Fruit fly (Drosophila melanogaster) whole organism, embryonic: Measurements from ENCODE around the gene TwdlL.

Experiments used
- CG10274 ChIP-seq: fragments of 200-800 bp; sonication (Bioruptor generic); optimal IDR thresholded peaks from 3 replicates; lab custom pipeline; 2017; ENCODE audit warnings: missing biosample characterization, mild to moderate bottlenecking, missing genetic modification characterization
- CG10431 ChIP-seq: fragments of 200-800 bp; sonication (Bioruptor generic); optimal IDR thresholded peaks from 3 replicates; lab custom pipeline; 2018; ENCODE audit warnings: missing biosample characterization, mild to moderate bottlenecking, missing genetic modification characterization
- CG11085 ChIP-seq: fragments of 200-800 bp; sonication (Bioruptor generic); IDR thresholded peaks from 2 replicates; pipeline ENCODE4 v1.3.6; 2022; ENCODE audit warnings: missing biosample characterization, missing genetic modification characterization
- CG11504 ChIP-seq: fragments of 200-800 bp; sonication (Bioruptor generic); optimal IDR thresholded peaks from 3 replicates; lab custom pipeline; 2019; ENCODE audit warnings: missing biosample characterization, mild to moderate bottlenecking, missing genetic modification characterization, moderate library complexity
- CG13123 ChIP-seq: fragments of 200-800 bp; sonication (Bioruptor generic); optimal IDR thresholded peaks from 2 replicates; lab custom pipeline; 2016; ENCODE audit warnings: missing biosample characterization, missing genetic modification characterization
- CG13424 ChIP-seq: fragments of 200-800 bp; sonication (Bioruptor generic); optimal IDR thresholded peaks from 2 replicates; lab custom pipeline; 2019; ENCODE audit warnings: missing biosample characterization, mild to moderate bottlenecking, missing genetic modification characterization, moderate library complexity
- CG14667 ChIP-seq: fragments of 200-800 bp; sonication (Bioruptor generic); IDR thresholded peaks from 2 replicates; pipeline ENCODE4 v1.3.6; 2022; ENCODE audit warnings: missing biosample characterization, missing genetic modification characterization
- CG14860 ChIP-seq: fragments of 200-800 bp; sonication (Bioruptor generic); IDR thresholded peaks from 3 replicates; pipeline ENCODE4 v1.3.6; 2022; ENCODE audit warnings: missing biosample characterization, missing genetic modification characterization; ENCODE audit not compliant: partially characterized antibody
- CG15269 ChIP-seq: fragments of 200-800 bp; sonication (Bioruptor generic); optimal IDR thresholded peaks from 2 replicates; lab custom pipeline; 2018; ENCODE audit warnings: missing biosample characterization, mild to moderate bottlenecking, missing genetic modification characterization, moderate library complexity
- CG1647 ChIP-seq: fragments of 200-800 bp; sonication (Bioruptor generic); optimal IDR thresholded peaks from 3 replicates; lab custom pipeline; 2016; ENCODE audit warnings: missing biosample characterization, missing genetic modification characterization
- CG17186 ChIP-seq: fragments of 200-800 bp; sonication (Bioruptor generic); optimal IDR thresholded peaks from 3 replicates; lab custom pipeline; 2017; ENCODE audit warnings: missing biosample characterization, missing genetic modification reagents, missing genetic modification characterization
- CG18011 ChIP-seq: fragments of 200-800 bp; sonication (Bioruptor generic); optimal IDR thresholded peaks from 2 replicates; lab custom pipeline; 2017; ENCODE audit warnings: missing biosample characterization, missing genetic modification characterization, mild to moderate bottlenecking, moderate library complexity, missing genotype
- CG30403 ChIP-seq: fragments of 200-800 bp; sonication (Bioruptor generic); optimal IDR thresholded peaks from 3 replicates; lab custom pipeline; 2016; ENCODE audit warnings: missing biosample characterization, missing genetic modification characterization
- CG3065 ChIP-seq: fragments of 200-800 bp; sonication (Bioruptor generic); optimal IDR thresholded peaks from 2 replicates; lab custom pipeline; 2016; ENCODE audit warnings: missing biosample characterization, missing genetic modification characterization
- CG31224 ChIP-seq: fragments of 200-800 bp; sonication (Bioruptor generic); IDR thresholded peaks from 2 replicates; pipeline ENCODE4 v1.3.6; 2022; ENCODE audit warnings: missing biosample characterization, missing genetic modification characterization
- CG3847 ChIP-seq: fragments of 200-800 bp; sonication (Bioruptor generic); IDR thresholded peaks from 2 replicates; pipeline ENCODE4 v1.3.6; 2022; ENCODE audit warnings: missing biosample characterization, missing genetic modification characterization
- CG4404 ChIP-seq: fragments of 200-800 bp; sonication (Bioruptor generic); IDR thresholded peaks from 2 replicates; pipeline ENCODE4 v1.3.6; 2022; ENCODE audit warnings: missing biosample characterization, missing genetic modification characterization
- CG6272 ChIP-seq: fragments of 200-800 bp; sonication (Bioruptor generic); IDR thresholded peaks from 2 replicates; pipeline ENCODE4 v1.3.6; 2022; ENCODE audit warnings: missing biosample characterization, missing genetic modification characterization
- CG6813 ChIP-seq: fragments of 200-800 bp; sonication (Bioruptor generic); optimal IDR thresholded peaks from 2 replicates; lab custom pipeline; 2017; ENCODE audit warnings: missing biosample characterization, missing genetic modification characterization, mild to moderate bottlenecking, moderate library complexity, missing genetic modification reagents
- Camta ChIP-seq: fragments of 200-800 bp; sonication (Bioruptor generic); optimal IDR thresholded peaks from 2 replicates; lab custom pipeline; 2016; ENCODE audit warnings: missing biosample characterization, missing genetic modification characterization
- CkIIα-i1 ChIP-seq: fragments of 200-800 bp; sonication (Bioruptor generic); IDR thresholded peaks from 2 replicates; pipeline ENCODE4 v1.3.6; 2022; ENCODE audit warnings: missing biosample characterization, missing genetic modification characterization
- Dll ChIP-seq: fragments of 200-800 bp; sonication (Bioruptor generic); IDR thresholded peaks from 4 replicates; pipeline ENCODE4 v1.3.6; 2022; ENCODE audit warnings: missing biosample characterization, missing genetic modification characterization; ENCODE audit not compliant: partially characterized antibody
- Dref ChIP-seq: fragments of 200-800 bp; sonication (Bioruptor generic); IDR thresholded peaks from 2 replicates; pipeline ENCODE4 v1.3.6; 2022; ENCODE audit warnings: missing biosample characterization, missing genetic modification characterization
- Gug ChIP-seq: fragments of 200-800 bp; sonication (Bioruptor generic); IDR thresholded peaks from 4 replicates; pipeline ENCODE4 v1.3.6; 2022; ENCODE audit warnings: missing biosample characterization, missing genetic modification characterization
- HLH3B ChIP-seq: fragments of 200-800 bp; sonication (Bioruptor generic); IDR thresholded peaks from 2 replicates; pipeline ENCODE4 v1.3.6; 2022; ENCODE audit warnings: missing biosample characterization, missing genetic modification characterization
- Lhr ChIP-seq: fragments of 200-800 bp; sonication (Bioruptor generic); optimal IDR thresholded peaks from 3 replicates; lab custom pipeline; 2017; ENCODE audit warnings: mild to moderate bottlenecking, missing biosample characterization, missing genetic modification reagents, missing genetic modification characterization
- Mes4 ChIP-seq: fragments of 200-800 bp; sonication (Bioruptor generic); optimal IDR thresholded peaks from 2 replicates; lab custom pipeline; 2016; ENCODE audit warnings: missing biosample characterization, missing genetic modification characterization
- PHDP ChIP-seq: fragments of 200-800 bp; sonication (Bioruptor generic); optimal IDR thresholded peaks from 3 replicates; lab custom pipeline; 2018; ENCODE audit warnings: missing biosample characterization, mild to moderate bottlenecking, missing genetic modification characterization, moderate library complexity
- Trl ChIP-seq, 3 experiments: fragments of >200 bp in 2 of 3; fragments of 200-800 bp in 1 of 3; sonication (Bioruptor generic) in 1 of 3; optimal IDR thresholded peaks; 2 replicates in 1 of 3; 3 replicates in 2 of 3; lab custom pipeline; 2016 to 2017; ENCODE audit warnings: missing biosample characterization in 1 of 3, missing genetic modification characterization in 1 of 3
- Xrp1 ChIP-seq: fragments of 200-800 bp; sonication (Bioruptor generic); IDR thresholded peaks from 2 replicates; pipeline ENCODE4 v1.3.6; 2022; ENCODE audit warnings: missing biosample characterization, missing genetic modification characterization
- ab ChIP-seq: fragments of 200-800 bp; sonication (Bioruptor generic); optimal IDR thresholded peaks from 2 replicates; lab custom pipeline; 2016; ENCODE audit warnings: missing biosample characterization, missing genetic modification characterization
- ap ChIP-seq: fragments of 200-800 bp; sonication (Bioruptor generic); IDR thresholded peaks from 2 replicates; pipeline ENCODE4 v1.3.6; 2022; ENCODE audit warnings: missing biosample characterization, missing genetic modification characterization
- bab2 ChIP-seq: fragments of 200-800 bp; sonication (Bioruptor generic); optimal IDR thresholded peaks from 2 replicates; lab custom pipeline; 2016; ENCODE audit warnings: missing biosample characterization, missing genetic modification characterization
- esg ChIP-seq: fragments of 200-800 bp; sonication (Bioruptor generic); conservative IDR thresholded peaks from 2 replicates; pipeline ENCODE4 v1.3.6; 2022; ENCODE audit warnings: missing biosample characterization, missing genetic modification characterization
- ewg ChIP-seq: fragments of 200-800 bp; sonication (Bioruptor generic); optimal IDR thresholded peaks from 3 replicates; lab custom pipeline; 2017; ENCODE audit warnings: mild to moderate bottlenecking, missing biosample characterization, missing genetic modification reagents, missing genetic modification characterization
- ftz-f1 ChIP-seq: fragments of 200-800 bp; sonication (Bioruptor generic); optimal IDR thresholded peaks from 2 replicates; lab custom pipeline; 2016; ENCODE audit warnings: missing biosample characterization, missing genetic modification characterization
- gcm2 ChIP-seq: fragments of 200-800 bp; sonication (Bioruptor generic); optimal IDR thresholded peaks from 2 replicates; lab custom pipeline; 2016; ENCODE audit warnings: missing biosample characterization, missing genetic modification characterization
- gsb ChIP-seq: fragments of 200-800 bp; sonication (Bioruptor generic); IDR thresholded peaks from 2 replicates; pipeline ENCODE4 v1.3.6; 2022; ENCODE audit warnings: missing biosample characterization, missing genetic modification characterization
- otp ChIP-seq: fragments of 200-800 bp; sonication (Bioruptor generic); IDR thresholded peaks from 3 replicates; pipeline ENCODE4, ENCODE4 v1.3.6; 2022; ENCODE audit warnings: missing biosample characterization, missing genetic modification characterization
- pan ChIP-seq, 4 experiments: fragments of >200 bp in 3 of 4; fragments of 200-800 bp in 1 of 4; sonication (Bioruptor generic) in 1 of 4; optimal IDR thresholded peaks in 3 of 4; IDR thresholded peaks in 1 of 4; 2 replicates each; pipeline versions ENCODE4 v1.3.6 to Lab custom; 2017 to 2022; ENCODE audit warnings: missing biosample characterization in 2 of 4, missing genetic modification characterization in 2 of 4, mixed read lengths in 1 of 4
- pros ChIP-seq: fragments of 200-800 bp; sonication (Bioruptor generic); optimal IDR thresholded peaks from 3 replicates; lab custom pipeline; 2019; ENCODE audit warnings: missing biosample characterization, mild to moderate bottlenecking, missing genetic modification characterization, moderate library complexity
- salm ChIP-seq: fragments of 200-800 bp; sonication (Bioruptor generic); optimal IDR thresholded peaks from 2 replicates; lab custom pipeline; 2018; ENCODE audit warnings: missing biosample characterization, mild to moderate bottlenecking, missing genetic modification characterization
- sc ChIP-seq, 3 experiments: fragments of >200 bp in 2 of 3; fragments of 200-800 bp in 1 of 3; sonication (Bioruptor generic) in 1 of 3; optimal IDR thresholded peaks; 2 replicates in 2 of 3; 3 replicates in 1 of 3; lab custom pipeline; 2017; ENCODE audit warnings: mild to moderate bottlenecking in 1 of 3, missing biosample characterization in 1 of 3, missing genetic modification characterization in 1 of 3, missing genetic modification reagents in 1 of 3
- schlank ChIP-seq: fragments of 200-800 bp; sonication (Bioruptor generic); optimal IDR thresholded peaks from 2 replicates; lab custom pipeline; 2018; ENCODE audit warnings: missing biosample characterization, mild to moderate bottlenecking, missing genetic modification characterization
- scrt ChIP-seq: fragments of 200-800 bp; sonication (Bioruptor generic); optimal IDR thresholded peaks from 2 replicates; lab custom pipeline; 2018; ENCODE audit warnings: missing biosample characterization, mild to moderate bottlenecking, missing genetic modification characterization, moderate library complexity
- sna ChIP-seq: fragments of 200-800 bp; sonication (Bioruptor generic); IDR thresholded peaks from 2 replicates; pipeline ENCODE4 v1.3.6; 2022; ENCODE audit warnings: missing biosample characterization, missing genetic modification characterization; ENCODE audit not compliant: partially characterized antibody
- so ChIP-seq: fragments of 200-800 bp; sonication (Bioruptor generic); IDR thresholded peaks from 3 replicates; pipeline ENCODE4 v1.3.6; 2022; ENCODE audit warnings: missing biosample characterization, missing genetic modification characterization
- tio ChIP-seq: fragments of 200-800 bp; sonication (Bioruptor generic); optimal IDR thresholded peaks from 2 replicates; lab custom pipeline; 2017; ENCODE audit warnings: missing biosample characterization, missing genetic modification characterization, inconsistent platforms
- tup ChIP-seq: fragments of 200-800 bp; sonication (Bioruptor generic); optimal IDR thresholded peaks from 2 replicates; lab custom pipeline; 2016; ENCODE audit warnings: missing biosample characterization, mild to moderate bottlenecking, missing genetic modification characterization, moderate library complexity

The TwdlL gene

DNA sequence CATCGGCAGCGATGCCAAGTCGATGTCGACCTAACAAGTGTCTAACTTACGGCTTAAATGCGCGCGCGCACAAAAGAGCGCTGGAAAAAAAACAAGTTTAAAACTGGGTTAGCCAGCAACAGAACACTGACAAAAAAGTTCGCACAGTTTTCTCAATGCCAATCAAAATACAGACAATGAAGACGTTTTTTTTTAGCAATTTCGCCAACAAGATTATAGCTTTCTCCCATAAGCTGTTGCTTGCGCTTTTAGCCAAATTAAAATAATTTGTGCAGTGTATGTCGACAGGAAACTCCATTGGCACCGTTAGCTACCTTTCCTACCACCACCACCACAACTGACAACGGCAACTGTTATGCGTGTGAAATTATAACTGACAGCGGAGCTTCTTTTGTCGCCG is 29.1 kb upstream of the TwdlL start (continued):
- TF ChIP-seq bab2 (peak; percentile 48), tio (no peak), CG11085 (GFP tag; lab: Robert Waterston, UW) (no peak), CG14667 (GFP tag; lab: Robert Waterston, UW) (peak; percentile 54), CG10431 (GFP tag; lab: Kevin White, UChicago) (no peak), HLH3B (GFP tag; lab: Robert Waterston, UW) (peak; percentile 80), CG30403 (GFP tag; lab: Kevin White, UChicago) (peak; percentile 66), CG13123 (GFP tag; lab: Kevin White, UChicago) (no peak), Camta (peak; percentile 46), Mes4 (GFP tag; lab: Kevin White, UChicago) (peak; percentile 19), tup (no peak), sna (GFP tag; lab: Robert Waterston, UW) (no peak), ftz-f1 (GFP tag; lab: Kevin White, UChicago) (no peak), CG10274 (GFP tag; lab: Kevin White, UChicago) (no peak), Xrp1 (GFP tag; lab: Robert Waterston, UW) (no peak; the same call in 1 of the 2 replicates), CG3065 (no peak), CkIIα-i1 (0 out of 2 replicates have a peak, but pooled peaks have one; percentile 46), scrt (GFP tag; lab: Kevin White, UChicago) (peak; percentile 46), gsb (GFP tag; lab: Robert Waterston, UW) (0 out of 2 replicates have a peak, but pooled peaks have one; percentile 17), CG6272 (GFP tag; lab: Robert Waterston, UW) (peak; percentile 25; the same call in 1 of the 2 replicates), ewg (GFP tag; lab: Kevin White, UChicago) (peak; percentile 51), otp (GFP tag; lab: Robert Waterston, UW) (no peak), Lhr (GFP tag; lab: Kevin White, UChicago) (no peak), so (GFP tag; lab: Robert Waterston, UW) (0 out of 3 replicates have a peak, but pooled peaks have one; percentile 54), CG17186 (no peak), ab (GFP tag; lab: Kevin White, UChicago) (no peak), Trl (optimal IDR thresholded peaks at IDR 0.05; lab: Kevin White, UChicago) (no peak), Trl (GFP tag; optimal IDR thresholded peaks at IDR 0.05; lab: Kevin White, UChicago) (peak; percentile 41), CG15269 (peak; percentile 56), salm (tag; lab: Kevin White, UChicago) (peak; percentile 3), CG4404 (0 out of 2 replicates have a peak, but pooled peaks have one; percentile 24), schlank (tag; lab: Kevin White, UChicago) (no peak), CG31224 (GFP tag; lab: Robert Waterston, UW) (no peak), Dll (no peak), gcm2 (GFP tag; lab: Kevin White, UChicago) (no peak), CG18011 (GFP tag; lab: Kevin White, UChicago) (no peak), esg (GFP tag; lab: Robert Waterston, UW) (peak; percentile 71), Gug (peak; percentile 48; the same call in 2 of the 4 replicates), pan (optimal IDR thresholded peaks at IDR 0.05; lab: Kevin White, UChicago) (no peak), pan (GFP tag; optimal IDR thresholded peaks at IDR 0.05 in 1 of 2, IDR thresholded peaks at IDR 0.05 in 1 of 2) (peak in 1 of 2 experiments; percentile 79), CG1647 (GFP tag; lab: Kevin White, UChicago) (no peak), CG6813 (GFP tag; lab: Kevin White, UChicago) (peak; percentile 14), CG14860 (GFP tag; lab: Robert Waterston, UW) (no peak), Dref (GFP tag; lab: Robert Waterston, UW) (no peak), CG3847 (peak; percentile 39; the same call in 1 of the 2 replicates), PHDP (tag; lab: Kevin White, UChicago) (peak; percentile 59), ap (GFP tag; lab: Robert Waterston, UW) (no peak), sc (optimal IDR thresholded peaks at IDR 0.05; lab: Kevin White, UChicago) (no peak), sc (GFP tag; optimal IDR thresholded peaks at IDR 0.05; lab: Kevin White, UChicago) (no peak), CG11504 (tag; lab: Kevin White, UChicago) (peak; percentile 78), pros (GFP tag; lab: Kevin White, UChicago) (no peak), CG13424 (peak; percentile 37)
